Worm (Caenorhabditis elegans) whole organism, late embryonic: ENCODE data around the gene Y110A2AL.7.
A peak's percentile ranks its signal among the peaks of the same experiment; 100 is the strongest.

Source experiments
- C38D4.7 ChIP-seq: fragments of 200-800 bp; sonication (Bioruptor generic); optimal IDR thresholded peaks from 2 replicates; lab custom pipeline; 2018; ENCODE audit warnings: mild to moderate bottlenecking, missing genetic modification characterization, moderate library complexity, missing compliant biosample characterization
- F13H6.1 ChIP-seq: sonication (generic microtip); optimal IDR thresholded peaks from 2 replicates; lab custom pipeline; 2016; ENCODE audit warnings: missing genetic modification characterization, missing compliant biosample characterization
- K09A11.1 ChIP-seq: sonication (generic microtip); optimal IDR thresholded peaks from 2 replicates; lab custom pipeline; 2017; ENCODE audit warnings: antibody characterized with exemption, mild to moderate bottlenecking, missing genetic modification characterization, missing compliant biosample characterization; ENCODE audit not compliant: insufficient read depth
- T23F11.4 ChIP-seq: fragments of 200-800 bp; sonication (Bioruptor generic); optimal IDR thresholded peaks from 2 replicates; lab custom pipeline; 2018; ENCODE audit warnings: mild to moderate bottlenecking, missing genetic modification characterization, missing compliant biosample characterization
- Y22D7AL.16 ChIP-seq: sonication (generic microtip); optimal IDR thresholded peaks from 2 replicates; lab custom pipeline; 2016; ENCODE audit warnings: missing genetic modification characterization, missing compliant biosample characterization
- ama-1 ChIP-seq: fragments of 150-350 bp; optimal IDR thresholded peaks from 2 replicates; lab custom pipeline; 2014
- ceh-14 ChIP-seq: sonication (generic microtip); optimal IDR thresholded peaks from 2 replicates; lab custom pipeline; 2016; ENCODE audit warnings: missing genotype, missing genetic modification characterization, missing compliant biosample characterization
- ceh-18 ChIP-seq: sonication (generic microtip); optimal IDR thresholded peaks from 2 replicates; lab custom pipeline; 2016; ENCODE audit warnings: missing genetic modification characterization, missing compliant biosample characterization
- ceh-2 ChIP-seq: sonication (generic microtip); optimal IDR thresholded peaks from 2 replicates; lab custom pipeline; 2016; ENCODE audit warnings: missing genotype, missing genetic modification characterization, missing compliant biosample characterization
- ceh-22 ChIP-seq: sonication (generic microtip); optimal IDR thresholded peaks from 2 replicates; lab custom pipeline; 2017; ENCODE audit warnings: missing biosample characterization, missing genetic modification characterization
- ceh-45 ChIP-seq: fragments of 200-800 bp; sonication (Bioruptor generic); IDR thresholded peaks from 2 replicates; pipeline ENCODE4 v1.3.6; 2022; ENCODE audit warnings: missing genetic modification reagents, missing genetic modification characterization, missing compliant biosample characterization
- ceh-48 ChIP-seq: sonication (generic microtip); optimal IDR thresholded peaks from 2 replicates; lab custom pipeline; 2016; ENCODE audit warnings: missing genetic modification characterization, inconsistent platforms, missing compliant biosample characterization
- ceh-6 ChIP-seq: fragments of 200-800 bp; sonication (Bioruptor generic); optimal IDR thresholded peaks from 2 replicates; lab custom pipeline; 2018; ENCODE audit warnings: mild to moderate bottlenecking, missing genetic modification characterization, missing compliant biosample characterization
- ceh-9 ChIP-seq: sonication (generic microtip); optimal IDR thresholded peaks from 2 replicates; lab custom pipeline; 2016; ENCODE audit warnings: mild to moderate bottlenecking, missing genetic modification characterization, inconsistent platforms, missing compliant biosample characterization
- dmd-4 ChIP-seq: sonication (generic microtip); optimal IDR thresholded peaks from 2 replicates; lab custom pipeline; 2016; ENCODE audit warnings: borderline replicate concordance, missing genetic modification characterization, missing compliant biosample characterization
- dve-1 ChIP-seq: sonication (generic microtip); optimal IDR thresholded peaks from 2 replicates; lab custom pipeline; 2017; ENCODE audit warnings: antibody characterized with exemption, mild to moderate bottlenecking, missing genetic modification characterization, missing compliant biosample characterization
- eyg-1 ChIP-seq: sonication (generic microtip); optimal IDR thresholded peaks from 2 replicates; lab custom pipeline; 2016; ENCODE audit warnings: missing genotype, missing genetic modification characterization, missing compliant biosample characterization
- fax-1 ChIP-seq: sonication (generic microtip); optimal IDR thresholded peaks from 2 replicates; lab custom pipeline; 2016; ENCODE audit warnings: missing genotype, missing genetic modification characterization, missing compliant biosample characterization
- fkh-10 ChIP-seq: fragments of 150-350 bp; optimal IDR thresholded peaks from 2 replicates; lab custom pipeline; 2014; ENCODE audit warnings: missing biosample characterization, missing genetic modification reagents, missing genetic modification characterization
- hlh-13 ChIP-seq: fragments of 200-800 bp; sonication (Bioruptor generic); optimal IDR thresholded peaks from 2 replicates; lab custom pipeline; 2018; ENCODE audit warnings: mild to moderate bottlenecking, missing genetic modification characterization, missing compliant biosample characterization
- hlh-15 ChIP-seq: sonication (generic microtip); optimal IDR thresholded peaks from 2 replicates; lab custom pipeline; 2016; ENCODE audit warnings: missing genetic modification characterization, missing compliant biosample characterization
- lim-6 ChIP-seq: sonication (generic microtip); optimal IDR thresholded peaks from 2 replicates; lab custom pipeline; 2016; ENCODE audit warnings: missing genetic modification characterization, missing compliant biosample characterization
- nhr-11 ChIP-seq: fragments of 150-350 bp; optimal IDR thresholded peaks from 2 replicates; lab custom pipeline; 2014; ENCODE audit warnings: missing biosample characterization, missing genetic modification characterization
- nhr-232 ChIP-seq: sonication (generic microtip); optimal IDR thresholded peaks from 2 replicates; lab custom pipeline; 2016; ENCODE audit warnings: missing genetic modification characterization, missing compliant biosample characterization
- odd-2 ChIP-seq: sonication (generic microtip); optimal IDR thresholded peaks from 2 replicates; lab custom pipeline; 2017; ENCODE audit warnings: antibody characterized with exemption, mild to moderate bottlenecking, missing genetic modification characterization, missing compliant biosample characterization
- pag-3 ChIP-seq: sonication (generic microtip); optimal IDR thresholded peaks from 2 replicates; lab custom pipeline; 2016; ENCODE audit warnings: missing compliant biosample characterization, missing genetic modification characterization, borderline replicate concordance
- pros-1 ChIP-seq: fragments of 150-350 bp; optimal IDR thresholded peaks from 2 replicates; lab custom pipeline; 2014; ENCODE audit warnings: missing biosample characterization, missing genetic modification reagents, missing genetic modification characterization
- ref-2 ChIP-seq: sonication (generic microtip); optimal IDR thresholded peaks from 2 replicates; lab custom pipeline; 2016; ENCODE audit warnings: missing genetic modification characterization, missing compliant biosample characterization
- sox-2 ChIP-seq: fragments of 200-800 bp; sonication (Bioruptor generic); IDR thresholded peaks from 2 replicates; pipeline ENCODE4 v1.3.6; 2022; ENCODE audit warnings: missing genetic modification reagents, missing genetic modification characterization, missing compliant biosample characterization
- sox-4 ChIP-seq: sonication (generic microtip); optimal IDR thresholded peaks from 2 replicates; lab custom pipeline; 2017; ENCODE audit warnings: mild to moderate bottlenecking, missing genetic modification characterization, inconsistent platforms, missing compliant biosample characterization
- tbx-2 ChIP-seq: sonication (generic microtip); optimal IDR thresholded peaks from 2 replicates; lab custom pipeline; 2016; ENCODE audit warnings: missing genetic modification characterization, missing compliant biosample characterization
- ttx-3 ChIP-seq: sonication (generic microtip); optimal IDR thresholded peaks from 2 replicates; lab custom pipeline; 2016; ENCODE audit warnings: missing genetic modification reagents, missing genetic modification characterization, missing compliant biosample characterization
- unc-55 ChIP-seq: sonication (generic microtip); optimal IDR thresholded peaks from 2 replicates; lab custom pipeline; 2017; ENCODE audit warnings: missing biosample characterization, missing genetic modification reagents, missing genetic modification characterization
- zip-5 ChIP-seq: sonication (generic microtip); optimal IDR thresholded peaks from 2 replicates; lab custom pipeline; 2016; ENCODE audit warnings: missing genetic modification characterization, missing compliant biosample characterization
- ztf-16 ChIP-seq: sonication (generic microtip); optimal IDR thresholded peaks from 2 replicates; lab custom pipeline; 2017; ENCODE audit warnings: missing genetic modification characterization, missing compliant biosample characterization

Y110A2AL.7 gene

DNA sequence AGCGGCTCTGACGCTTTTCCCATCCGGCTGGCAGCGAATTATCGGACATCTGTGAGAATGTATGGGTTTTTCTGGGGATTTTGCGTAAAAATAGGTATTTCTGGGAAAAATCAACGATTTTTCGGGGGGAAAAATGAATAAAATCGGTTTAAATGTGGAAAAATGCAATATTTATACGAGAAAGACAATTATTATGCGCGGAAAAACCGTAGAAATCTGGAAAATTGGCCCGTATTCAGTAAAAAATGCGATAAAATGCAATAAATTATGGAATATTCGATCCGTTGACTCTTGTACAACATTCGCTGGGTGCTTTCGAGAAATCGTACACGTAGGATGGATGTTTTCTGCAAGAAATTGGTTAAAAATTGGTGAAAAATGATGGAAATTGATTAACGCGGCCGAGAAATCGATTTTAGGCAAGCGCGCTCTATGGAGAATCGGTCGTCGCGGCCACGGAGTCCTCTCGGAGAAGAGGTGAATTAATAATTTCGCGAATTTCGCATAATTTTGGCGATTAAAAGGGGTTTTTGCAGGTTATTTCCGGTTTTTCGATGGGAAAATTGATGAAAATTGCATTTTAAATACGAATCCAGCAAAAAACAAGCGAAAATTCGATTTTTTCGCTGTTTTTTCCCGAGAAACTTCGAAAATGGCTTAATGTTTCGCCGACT, 46.1 kb upstream of the Y110A2AL.7 start, which contains the start of gene pinn-1 (continued):
- TF ChIP-seq dmd-4 (tag; lab: Kevin White, UChicago), result peak; percentile 48
- no peak for TF ChIP-seq C38D4.7 (GFP tag; lab: Kevin White, UChicago)
- peak; percentile 91 for TF ChIP-seq ceh-48
- TF ChIP-seq ztf-16 (tag; lab: Kevin White, UChicago), result peak; percentile 53
- TF ChIP-seq nhr-11, result no peak
- TF ChIP-seq zip-5, result peak; percentile 76
- no peak for TF ChIP-seq hlh-13 (GFP tag; lab: Kevin White, UChicago)
- TF ChIP-seq fkh-10 (GFP tag; lab: Kevin White, UChicago), result no peak

DNA sequence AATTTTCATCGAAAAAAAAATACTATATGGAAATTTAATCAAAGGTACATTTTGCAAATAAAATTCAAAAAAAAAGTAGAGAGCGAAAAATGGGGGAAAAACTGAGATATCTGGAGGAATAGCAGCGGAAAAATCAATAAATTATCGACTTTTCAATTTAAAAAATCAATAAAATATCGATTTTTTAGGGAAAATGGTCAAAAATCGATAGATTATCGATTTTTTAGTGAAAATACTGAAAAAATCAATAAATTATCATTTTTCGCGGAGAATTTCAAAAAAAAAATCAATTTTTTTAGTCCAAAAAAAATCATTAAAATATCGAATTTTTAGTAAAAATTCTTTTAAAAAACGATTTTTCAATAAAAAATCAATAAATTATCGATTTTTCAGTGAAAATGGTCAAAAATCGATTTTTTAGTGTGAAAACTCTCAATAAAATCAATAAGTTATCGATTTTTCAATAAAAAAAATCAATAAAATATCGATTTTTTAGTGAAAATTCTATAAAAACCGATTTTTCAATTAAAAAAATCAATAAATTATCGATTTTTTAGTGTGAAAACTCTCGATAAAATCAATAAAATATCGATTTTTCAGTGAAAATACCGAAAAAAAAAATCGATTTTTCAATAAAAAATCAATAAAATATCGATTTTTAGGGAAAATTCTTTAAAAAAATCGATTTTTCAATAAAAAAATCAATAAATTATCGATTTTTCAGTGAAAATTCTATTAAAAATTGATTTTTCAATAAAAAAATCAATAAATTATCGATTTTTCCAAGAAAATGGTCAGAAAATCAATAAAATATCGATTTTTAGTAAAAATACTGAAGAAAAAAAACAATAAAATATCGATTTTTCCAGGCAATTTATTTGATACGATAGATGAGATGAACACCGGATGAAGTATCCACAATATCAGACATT, 42.8 kb upstream of the Y110A2AL.7 start:
- TF ChIP-seq tbx-2 (tag; lab: Kevin White, UChicago) (no peak), ceh-48 (peak; percentile 23), hlh-15 (tag; lab: Kevin White, UChicago) (no peak)

ce11 chrII:2884810-2885209, 41.8 kb upstream of the Y110A2AL.7 start, which contains the start of gene pigw-1:
Gene pigw-1 (minus strand): TSS chrII:2884910.
- TF ChIP-seq ttx-3 (tag; lab: Kevin White, UChicago), result no peak
- no peak for TF ChIP-seq C38D4.7 (GFP tag; lab: Kevin White, UChicago)
- TF ChIP-seq eyg-1, result no peak
- no peak for TF ChIP-seq ref-2 (tag; lab: Kevin White, UChicago)
- TF ChIP-seq tbx-2 (tag; lab: Kevin White, UChicago), result no peak
- no peak for TF ChIP-seq hlh-15 (tag; lab: Kevin White, UChicago)
- TF ChIP-seq lim-6 (tag; lab: Kevin White, UChicago), result no peak
- no peak for TF ChIP-seq K09A11.1
- no peak for TF ChIP-seq F13H6.1 (tag; lab: Kevin White, UChicago)

- TF ChIP-seq K09A11.1 (no peak), tbx-2 (tag; lab: Kevin White, UChicago) (no peak), ceh-6 (GFP tag; lab: Kevin White, UChicago) (no peak), Y22D7AL.16 (tag; lab: Kevin White, UChicago) (no peak), ceh-22 (tag; lab: Kevin White, UChicago) (no peak), ceh-2 (tag; lab: Kevin White, UChicago) (no peak), pros-1 (tag; lab: Kevin White, UChicago) (no peak), unc-55 (GFP tag; lab: Kevin White, UChicago) (no peak), T23F11.4 (GFP tag; lab: Kevin White, UChicago) (no peak), sox-2 (GFP tag; lab: Robert Waterston, UW) (no peak), fkh-10 (GFP tag; lab: Kevin White, UChicago) (no peak), ceh-9 (tag; lab: Kevin White, UChicago) (no peak), odd-2 (tag; lab: Kevin White, UChicago) (no peak), C38D4.7 (GFP tag; lab: Kevin White, UChicago) (no peak), nhr-232 (no peak), ama-1 (no peak), ceh-45 (GFP tag; lab: Robert Waterston, UW) (no peak)
Measured at ce11 chrII:2881088-2881487, 38.1 kb upstream of the Y110A2AL.7 start.

DNA sequence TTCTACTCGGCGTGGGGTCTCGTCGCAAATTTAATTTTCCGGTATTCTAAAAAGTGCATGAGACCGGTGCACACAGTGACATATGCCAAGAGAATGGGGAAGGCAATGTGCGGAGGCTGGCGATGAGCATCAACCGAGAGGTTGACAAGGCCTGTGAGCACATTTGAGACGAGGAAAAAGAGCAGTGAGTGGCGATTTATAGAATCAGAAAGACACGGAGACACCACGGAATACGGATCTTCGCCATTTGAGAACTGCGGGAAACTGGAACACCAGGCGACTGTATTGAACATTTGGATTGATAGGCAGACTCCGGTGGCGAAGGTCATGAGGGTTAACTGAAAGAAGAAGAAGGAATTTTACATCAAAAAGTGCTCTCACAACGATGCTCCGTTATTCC, 35.9 kb upstream of the Y110A2AL.7 start:
- no peak for TF ChIP-seq ceh-18 (tag; lab: Kevin White, UChicago)
- TF ChIP-seq ceh-14, result no peak
- no peak for TF ChIP-seq fax-1 (tag; lab: Kevin White, UChicago)
- TF ChIP-seq dve-1 (tag; lab: Kevin White, UChicago), result no peak
- TF ChIP-seq pag-3, result no peak
- TF ChIP-seq lim-6 (tag; lab: Kevin White, UChicago), result no peak
- TF ChIP-seq ceh-45 (GFP tag; lab: Robert Waterston, UW), result no peak
- no peak for TF ChIP-seq sox-4 (tag; lab: Kevin White, UChicago)
